Worm (Caenorhabditis elegans): Measurements from ENCODE around the gene pir-2.

ce11 chrIII:9489798-9490197 lies 46.4 kb upstream of the pir-2 start:
- TF ChIP-seq lin-13 (GFP tag; optimal IDR thresholded peaks at IDR 0.05) (no peak), jun-1 (tag; optimal IDR thresholded peaks at IDR 0.05) (no peak), nhr-77 (tag; optimal IDR thresholded peaks at IDR 0.05) (no peak), sox-4 (tag; optimal IDR thresholded peaks at IDR 0.05) (no peak), elt-3 (tag; optimal IDR thresholded peaks at IDR 0.05) (no peak), alr-1 (tag; optimal IDR thresholded peaks at IDR 0.05; ENCODE audit: borderline replicate concordance) (no peak), aly-2 (tag; optimal IDR thresholded peaks at IDR 0.05) (no peak), nhr-90 (tag; optimal IDR thresholded peaks at IDR 0.05; ENCODE audit: poor library complexity) (no peak), mdl-1 (tag; optimal IDR thresholded peaks at IDR 0.05) (no peak), nhr-11 (tag; optimal IDR thresholded peaks at IDR 0.05) (no peak), nhr-237 (tag; optimal IDR thresholded peaks at IDR 0.05) (no peak), swsn-7 (tag; optimal IDR thresholded peaks at IDR 0.05) (no peak), pqm-1 (tag; optimal IDR thresholded peaks at IDR 0.05) (no peak), mep-1 (tag; optimal IDR thresholded peaks at IDR 0.05) (no peak)

Data from whole organism, L1 larva.